Worm (Caenorhabditis elegans): ENCODE data around the gene C52E2.2.
"Not testable (repeated sequence)": the region's sequence is repeated elsewhere in the genome, so short reads cannot be mapped to it uniquely, and the experiment has no call there.

C52E2.2 gene

DNA sequence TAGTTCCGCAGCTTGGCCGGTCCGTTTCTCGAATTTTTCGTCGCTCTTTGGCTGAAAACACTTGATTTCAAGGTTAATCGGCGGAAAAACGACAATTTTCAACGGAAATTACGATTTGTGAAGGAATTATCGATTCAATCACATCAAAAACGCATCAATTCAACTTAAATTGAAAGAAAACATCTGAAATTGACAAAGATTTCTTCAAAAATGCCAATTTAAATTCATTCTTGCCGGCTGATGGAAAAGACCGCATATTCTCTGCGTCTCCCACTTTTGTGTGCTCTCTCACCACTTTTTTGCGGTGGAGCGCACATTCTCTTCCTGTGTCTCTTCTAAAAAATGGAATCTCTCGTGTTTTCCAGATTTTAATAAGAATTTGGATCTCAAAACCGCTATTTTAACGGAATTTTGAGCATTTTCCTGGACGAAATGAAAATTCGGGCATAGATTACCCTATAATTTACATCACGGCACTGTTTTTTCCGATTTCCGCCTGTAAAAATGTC, 8.7 kb downstream of the C52E2.2 start, which contains the start of gene C16C4.18:
Gene C16C4.18, minus strand, starts transcription at position 51 of the 509 bp plus-strand sequence.
- TF ChIP-seq mep-1 (tag; optimal IDR thresholded peaks at IDR 0.05) = peak; percentile 2

ce11 chrII:1862334-1862733, 9.7 kb downstream of the C52E2.2 start, which contains the start of gene fbxb-98:
Gene fbxb-98, plus strand, starts transcription at chrII:1862634.
- not testable (repeated sequence) for TF ChIP-seq mls-2 (tag; optimal IDR thresholded peaks at IDR 0.05); M03D4.4 (tag; optimal IDR thresholded peaks at IDR 0.05); ceh-83 (GFP tag; optimal IDR thresholded peaks at IDR 0.05)

DNA sequence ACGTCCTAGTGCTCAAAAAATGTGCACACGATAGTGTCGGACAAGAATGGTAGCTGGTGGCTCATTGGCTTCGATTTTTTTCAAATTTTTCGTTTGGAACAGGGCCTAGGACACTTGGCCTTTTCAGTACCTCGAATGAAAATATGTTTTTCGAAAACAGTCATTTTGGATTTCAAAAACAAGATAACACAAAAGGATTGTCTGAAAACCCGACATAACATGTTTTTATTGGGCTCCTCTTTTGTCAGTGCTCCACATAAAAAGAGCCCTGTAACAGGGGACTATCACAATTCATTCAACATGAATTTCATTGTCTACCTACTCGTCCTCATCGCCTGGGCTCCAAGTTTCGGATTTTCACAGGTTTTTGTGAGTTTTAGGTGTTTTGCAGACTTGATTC, 11.7 kb downstream of the C52E2.2 start, which contains the start of gene C16C4.17:
Gene C16C4.17, plus strand, starts transcription at position 301 of the 400 bp plus-strand sequence.
- TF ChIP-seq hlh-1 (tag; optimal IDR thresholded peaks at IDR 0.05) = no peak
- TF ChIP-seq blmp-1 (tag; optimal IDR thresholded peaks at IDR 0.05) = no peak

DNA sequence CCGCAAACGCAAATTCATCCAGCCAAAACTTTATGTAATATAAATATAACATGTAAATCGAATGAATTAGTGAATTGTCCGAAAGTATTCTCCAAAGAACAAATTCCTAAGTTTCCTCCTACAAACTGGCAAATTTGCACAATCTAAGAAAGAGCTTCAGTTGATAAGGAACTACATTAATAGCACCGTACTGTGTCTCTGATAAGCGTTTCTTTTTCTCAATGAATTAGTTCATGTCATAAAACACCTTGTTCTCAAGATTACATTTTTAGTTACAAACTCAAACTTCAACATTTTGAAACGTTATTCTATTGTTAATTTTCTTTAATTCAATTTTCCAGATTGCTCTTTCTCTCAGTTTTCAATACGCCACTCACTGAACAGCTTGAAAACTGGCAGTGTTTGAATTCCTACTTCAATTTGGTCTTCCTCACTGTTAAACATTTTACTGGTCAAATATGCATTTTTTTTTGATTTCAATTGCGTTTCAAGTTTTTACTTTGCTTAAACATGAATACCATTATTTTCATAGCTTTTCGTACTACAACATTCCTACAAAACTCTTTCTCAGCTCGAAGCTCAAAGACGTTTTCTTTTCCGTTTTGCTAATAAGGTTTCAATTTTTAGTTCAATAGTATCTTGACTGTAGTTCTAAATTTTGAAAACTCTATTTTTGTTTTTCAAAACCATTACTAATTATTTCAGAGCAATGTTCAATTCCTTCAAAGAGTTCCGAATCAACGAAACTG, 13.3 kb downstream of the C52E2.2 start, which contains the start of gene math-15:
Gene math-15, plus strand, starts transcription at position 699 of the 749 bp plus-strand sequence.
- TF ChIP-seq nhr-28 (tag; optimal IDR thresholded peaks at IDR 0.05) (no peak), nhr-12 (tag; optimal IDR thresholded peaks at IDR 0.05) (no peak), ceh-39 (tag; optimal IDR thresholded peaks at IDR 0.05) (no peak), lin-13 (tag; optimal IDR thresholded peaks at IDR 0.05) (no peak), zip-8 (tag; optimal IDR thresholded peaks at IDR 0.05) (no peak), unc-62 (GFP tag; optimal IDR thresholded peaks at IDR 0.05) (no peak), sem-2 (GFP tag; optimal IDR thresholded peaks at IDR 0.05) (no peak), pha-4 (tag; optimal IDR thresholded peaks at IDR 0.05) (no peak), elt-3 (tag; optimal IDR thresholded peaks at IDR 0.05) (no peak), elt-1 (tag; optimal IDR thresholded peaks at IDR 0.05; ENCODE audit: borderline replicate concordance, insufficient read depth) (no peak), cnd-1 (tag; optimal IDR thresholded peaks at IDR 0.05) (no peak)

DNA sequence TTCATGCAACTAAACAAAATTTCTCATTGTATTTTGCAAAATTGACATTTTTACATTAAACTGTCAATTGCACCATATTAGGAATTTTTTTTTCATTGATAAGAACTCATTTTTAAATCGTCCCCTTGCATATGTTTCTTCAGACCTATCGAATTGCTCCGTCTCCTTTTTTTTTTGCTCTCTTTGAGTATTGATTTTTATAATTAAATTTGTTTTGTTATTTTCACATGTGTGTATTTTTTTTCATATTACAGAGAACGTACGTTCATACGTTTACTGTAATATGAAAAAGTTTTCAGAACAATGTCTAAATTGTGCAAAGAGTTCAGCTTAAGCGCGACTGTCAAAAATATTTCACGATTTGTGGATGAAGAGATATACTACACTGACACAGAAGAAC, 16.5 kb downstream of the C52E2.2 start, which contains the start of gene math-14:
Gene math-14, plus strand, starts transcription at position 301 of the 400 bp plus-strand sequence.
- no peak for TF ChIP-seq unc-62 (GFP tag; optimal IDR thresholded peaks at IDR 0.05)
- TF ChIP-seq elt-1 (tag; optimal IDR thresholded peaks at IDR 0.05; ENCODE audit: borderline replicate concordance, insufficient read depth) = no peak
- no peak for TF ChIP-seq sptf-1 (tag; optimal IDR thresholded peaks at IDR 0.05)
- TF ChIP-seq mab-5 (tag; optimal IDR thresholded peaks at IDR 0.05) = no peak
- TF ChIP-seq ceh-39 (tag; optimal IDR thresholded peaks at IDR 0.05) = no peak
- TF ChIP-seq mep-1 (tag; optimal IDR thresholded peaks at IDR 0.05) = no peak
- TF ChIP-seq nhr-2 (tag; optimal IDR thresholded peaks at IDR 0.05) = no peak
- no peak for TF ChIP-seq unc-39 (tag; optimal IDR thresholded peaks at IDR 0.05)
- TF ChIP-seq hlh-1 (tag; optimal IDR thresholded peaks at IDR 0.05) = no peak
- no peak for TF ChIP-seq pha-4 (tag; optimal IDR thresholded peaks at IDR 0.05)
- no peak for TF ChIP-seq nhr-76 (tag; optimal IDR thresholded peaks at IDR 0.05)
- no peak for TF ChIP-seq lin-13 (tag; optimal IDR thresholded peaks at IDR 0.05)
- TF ChIP-seq nhr-28 (tag; optimal IDR thresholded peaks at IDR 0.05) = no peak
- no peak for TF ChIP-seq elt-3 (tag; optimal IDR thresholded peaks at IDR 0.05)
- no peak for TF ChIP-seq unc-120 (tag; optimal IDR thresholded peaks at IDR 0.05; ENCODE audit: poor library complexity, severe bottlenecking)
- no peak for TF ChIP-seq drap-1 (GFP tag; optimal IDR thresholded peaks at IDR 0.05)

ce11 chrII:1870875-1871592, 18.4 kb downstream of the C52E2.2 start, which contains the start of gene math-10:
Gene math-10, plus strand, starts transcription at chrII:1871542.
- TF ChIP-seq blmp-1 (tag; optimal IDR thresholded peaks at IDR 0.05) (no peak), ham-2 (GFP tag; optimal IDR thresholded peaks at IDR 0.05) (no peak), nhr-2 (tag; optimal IDR thresholded peaks at IDR 0.05) (no peak), mls-2 (tag; optimal IDR thresholded peaks at IDR 0.05) (no peak), drap-1 (GFP tag; optimal IDR thresholded peaks at IDR 0.05) (no peak), nhr-12 (tag; optimal IDR thresholded peaks at IDR 0.05) (no peak), nhr-28 (tag; optimal IDR thresholded peaks at IDR 0.05) (no peak), lin-13 (tag; optimal IDR thresholded peaks at IDR 0.05) (no peak)

All from whole organism, mixed stage, embryonic.